Fruit fly (Drosophila melanogaster) whole organism, embryonic: Measurements from ENCODE around the gene MESK4.

Experiments
- Abd-B ChIP-seq: fragments of 200-800 bp; sonication (Bioruptor generic); optimal IDR thresholded peaks from 2 replicates; lab custom pipeline; 2018; ENCODE audit warnings: missing biosample characterization, mild to moderate bottlenecking, missing genetic modification characterization, moderate library complexity
- Adf1 ChIP-seq: fragments of 200-800 bp; sonication (Bioruptor generic); IDR thresholded peaks from 2 replicates; pipeline ENCODE4 v1.3.6; 2022; ENCODE audit warnings: missing biosample characterization, missing genetic modification characterization
- Asciz ChIP-seq: fragments of 200-800 bp; sonication (Bioruptor generic); optimal IDR thresholded peaks from 2 replicates; lab custom pipeline; 2017; ENCODE audit warnings: missing biosample characterization, mild to moderate bottlenecking, missing genetic modification characterization, missing genetic modification reagents
- CG10209 ChIP-seq: fragments of 200-800 bp; sonication (Bioruptor generic); optimal IDR thresholded peaks from 3 replicates; lab custom pipeline; 2017; ENCODE audit warnings: missing biosample characterization, mild to moderate bottlenecking, missing genetic modification characterization, missing genetic modification reagents
- CG1024 ChIP-seq: fragments of 200-800 bp; sonication (Bioruptor generic); IDR thresholded peaks from 2 replicates; pipeline ENCODE4 v1.3.6; 2022; ENCODE audit warnings: missing biosample characterization, missing genetic modification characterization
- CG10979 ChIP-seq: fragments of 200-800 bp; sonication (Bioruptor generic); optimal IDR thresholded peaks from 2 replicates; lab custom pipeline; 2018; ENCODE audit warnings: missing biosample characterization, mild to moderate bottlenecking, missing genetic modification characterization, moderate library complexity
- CG13123 ChIP-seq: fragments of 200-800 bp; sonication (Bioruptor generic); optimal IDR thresholded peaks from 2 replicates; lab custom pipeline; 2016; ENCODE audit warnings: missing biosample characterization, missing genetic modification characterization
- CG13287 ChIP-seq: fragments of 200-800 bp; sonication (Bioruptor generic); IDR thresholded peaks from 2 replicates; pipeline ENCODE4 v1.3.6; 2022; ENCODE audit warnings: missing biosample characterization, missing genetic modification characterization; ENCODE audit not compliant: partially characterized antibody
- CG14441 ChIP-seq: fragments of 200-800 bp; sonication (Bioruptor generic); IDR thresholded peaks from 2 replicates; pipeline ENCODE4 v1.3.6; 2022; ENCODE audit warnings: missing biosample characterization, missing genetic modification characterization
- CG14965 ChIP-seq: fragments of 200-800 bp; sonication (Bioruptor generic); optimal IDR thresholded peaks from 2 replicates; lab custom pipeline; 2016; ENCODE audit warnings: missing biosample characterization, missing genetic modification characterization, borderline replicate concordance
- CG15601 ChIP-seq: fragments of 200-800 bp; sonication (Bioruptor generic); optimal IDR thresholded peaks from 3 replicates; lab custom pipeline; 2019; ENCODE audit warnings: missing biosample characterization, mild to moderate bottlenecking, missing genetic modification characterization, moderate library complexity
- CG16813 ChIP-seq: fragments of 200-800 bp; sonication (Bioruptor generic); IDR thresholded peaks from 3 replicates; pipeline ENCODE4 v1.3.6; 2022; ENCODE audit warnings: missing biosample characterization, missing genetic modification characterization; ENCODE audit not compliant: partially characterized antibody
- CG16863 ChIP-seq: fragments of 200-800 bp; sonication (Bioruptor generic); optimal IDR thresholded peaks from 3 replicates; lab custom pipeline; 2016; ENCODE audit warnings: missing biosample characterization, missing genetic modification characterization
- CG17186 ChIP-seq: fragments of 200-800 bp; sonication (Bioruptor generic); optimal IDR thresholded peaks from 3 replicates; lab custom pipeline; 2017; ENCODE audit warnings: missing biosample characterization, missing genetic modification reagents, missing genetic modification characterization
- CG31365 ChIP-seq: fragments of 200-800 bp; sonication (Bioruptor generic); optimal IDR thresholded peaks from 2 replicates; lab custom pipeline; 2018; ENCODE audit warnings: missing biosample characterization, mild to moderate bottlenecking, missing genetic modification characterization
- CG4282 ChIP-seq: fragments of 200-800 bp; sonication (Bioruptor generic); optimal IDR thresholded peaks from 2 replicates; lab custom pipeline; 2016; ENCODE audit warnings: missing biosample characterization, missing genetic modification characterization
- CG4617 ChIP-seq: fragments of 200-800 bp; sonication (Bioruptor generic); optimal IDR thresholded peaks from 3 replicates; lab custom pipeline; 2016; ENCODE audit warnings: missing biosample characterization, missing genetic modification characterization, borderline replicate concordance
- CG4730 ChIP-seq: fragments of 200-800 bp; sonication (Bioruptor generic); IDR thresholded peaks from 2 replicates; pipeline ENCODE4 v1.3.6; 2022; ENCODE audit warnings: missing biosample characterization, missing genetic modification characterization
- CG6175 ChIP-seq: fragments of 200-800 bp; sonication (Bioruptor generic); IDR thresholded peaks from 3 replicates; pipeline ENCODE4 v1.3.6; 2022; ENCODE audit warnings: missing biosample characterization, missing genetic modification characterization
- CG6689 ChIP-seq: fragments of 200-800 bp; sonication (Bioruptor generic); IDR thresholded peaks from 2 replicates; pipeline ENCODE4 v1.3.6; 2022; ENCODE audit warnings: missing biosample characterization, missing genetic modification characterization
- CG7372 ChIP-seq: fragments of 200-800 bp; sonication (Bioruptor generic); IDR thresholded peaks from 2 replicates; pipeline ENCODE4 v1.3.6; 2022; ENCODE audit warnings: missing biosample characterization, missing genetic modification characterization
- CG7928 ChIP-seq: fragments of 200-800 bp; sonication (Bioruptor generic); optimal IDR thresholded peaks from 2 replicates; lab custom pipeline; 2017; ENCODE audit warnings: missing biosample characterization, mild to moderate bottlenecking, missing genetic modification characterization
- CG8388 ChIP-seq: fragments of 200-800 bp; sonication (Bioruptor generic); optimal IDR thresholded peaks from 2 replicates; lab custom pipeline; 2019; ENCODE audit warnings: missing biosample characterization, mild to moderate bottlenecking, missing genetic modification characterization, moderate library complexity
- CG8478 ChIP-seq: fragments of >200 bp; optimal IDR thresholded peaks from 2 replicates; lab custom pipeline; 2018
- CG9437 ChIP-seq: fragments of 200-800 bp; sonication (Bioruptor generic); optimal IDR thresholded peaks from 2 replicates; lab custom pipeline; 2018; ENCODE audit warnings: missing biosample characterization, mild to moderate bottlenecking, missing genetic modification characterization
- Camta ChIP-seq: fragments of 200-800 bp; sonication (Bioruptor generic); optimal IDR thresholded peaks from 2 replicates; lab custom pipeline; 2016; ENCODE audit warnings: missing biosample characterization, missing genetic modification characterization
- Med ChIP-seq: fragments of 200-800 bp; sonication (Bioruptor generic); peaks from one replicate; lab custom pipeline; 2016; ENCODE audit warnings: missing biosample characterization, missing genetic modification characterization, mild to moderate bottlenecking, inconsistent platforms, moderate library complexity
- Pdp1 ChIP-seq, 2 experiments: fragments of 200-800 bp; sonication (Bioruptor generic); optimal IDR thresholded peaks; 3 replicates each; lab custom pipeline; 2016; ENCODE audit warnings: missing biosample characterization in 2 of 2, missing genetic modification characterization in 2 of 2, mild to moderate bottlenecking in 1 of 2, moderate library complexity in 1 of 2
- Scr ChIP-seq: fragments of 200-800 bp; sonication (Bioruptor generic); IDR thresholded peaks from 2 replicates; pipeline ENCODE4 v1.3.6; 2022; ENCODE audit warnings: missing biosample characterization, missing genetic modification characterization; ENCODE audit not compliant: partially characterized antibody
- Spps ChIP-seq: fragments of 200-800 bp; sonication (Bioruptor generic); optimal IDR thresholded peaks from 2 replicates; lab custom pipeline; 2018; ENCODE audit warnings: missing biosample characterization, mild to moderate bottlenecking, missing genetic modification characterization
- Vsx1 ChIP-seq: fragments of 200-800 bp; sonication (Bioruptor generic); optimal IDR thresholded peaks from 2 replicates; lab custom pipeline; 2017; ENCODE audit warnings: missing biosample characterization, mild to moderate bottlenecking, missing genetic modification characterization, missing genetic modification reagents
- al ChIP-seq: fragments of 200-800 bp; sonication (Bioruptor generic); IDR thresholded peaks from 2 replicates; pipeline ENCODE4 v1.3.6; 2022; ENCODE audit warnings: missing biosample characterization, missing genetic modification characterization
- ash1 ChIP-seq: fragments of 200-800 bp; sonication (Bioruptor generic); optimal IDR thresholded peaks from 2 replicates; lab custom pipeline; 2018; ENCODE audit warnings: missing biosample characterization, mild to moderate bottlenecking, missing genetic modification characterization
- bbx ChIP-seq: fragments of 200-800 bp; sonication (Bioruptor generic); IDR thresholded peaks from 2 replicates; pipeline ENCODE4 v1.3.6; 2022; ENCODE audit warnings: missing biosample characterization, missing genetic modification characterization; ENCODE audit not compliant: partially characterized antibody
- bcd ChIP-seq: fragments of 200-800 bp; sonication (Bioruptor generic); optimal IDR thresholded peaks from 2 replicates; lab custom pipeline; 2017; ENCODE audit warnings: missing biosample characterization, mild to moderate bottlenecking, missing genetic modification characterization
- bowl ChIP-seq: fragments of 200-800 bp; sonication (Bioruptor generic); IDR thresholded peaks from 2 replicates; pipeline ENCODE4 v1.3.6; 2022; ENCODE audit warnings: missing biosample characterization, missing genetic modification characterization
- crol ChIP-seq: fragments of 200-800 bp; sonication (Bioruptor generic); IDR thresholded peaks from 2 replicates; pipeline ENCODE4 v1.3.6; 2022; ENCODE audit warnings: missing biosample characterization, missing genetic modification characterization
- dati ChIP-seq: fragments of 200-800 bp; sonication (Bioruptor generic); IDR thresholded peaks from 2 replicates; pipeline ENCODE4 v1.3.6; 2022; ENCODE audit warnings: missing biosample characterization, missing genetic modification characterization
- eyg ChIP-seq: fragments of 200-800 bp; sonication (Bioruptor generic); optimal IDR thresholded peaks from 3 replicates; lab custom pipeline; 2016; ENCODE audit warnings: missing biosample characterization, missing genetic modification characterization
- gcm ChIP-seq: fragments of 200-800 bp; sonication (Bioruptor generic); optimal IDR thresholded peaks from 2 replicates; lab custom pipeline; 2019; ENCODE audit warnings: missing biosample characterization, mild to moderate bottlenecking, missing genetic modification characterization, moderate library complexity
- gsb ChIP-seq: fragments of 200-800 bp; sonication (Bioruptor generic); IDR thresholded peaks from 2 replicates; pipeline ENCODE4 v1.3.6; 2022; ENCODE audit warnings: missing biosample characterization, missing genetic modification characterization
- kni ChIP-seq: fragments of 200-800 bp; sonication (Bioruptor generic); optimal IDR thresholded peaks from 3 replicates; lab custom pipeline; 2017; ENCODE audit warnings: mild to moderate bottlenecking, missing biosample characterization, missing genetic modification reagents, missing genetic modification characterization
- lilli ChIP-seq: fragments of 200-800 bp; sonication (Bioruptor generic); optimal IDR thresholded peaks from 3 replicates; lab custom pipeline; 2016; ENCODE audit warnings: missing biosample characterization, missing genetic modification characterization
- mam ChIP-seq: fragments of 200-800 bp; sonication (Bioruptor generic); optimal IDR thresholded peaks from 3 replicates; lab custom pipeline; 2016; ENCODE audit warnings: missing biosample characterization, missing genetic modification characterization
- otp ChIP-seq: fragments of 200-800 bp; sonication (Bioruptor generic); IDR thresholded peaks from 3 replicates; pipeline ENCODE4, ENCODE4 v1.3.6; 2022; ENCODE audit warnings: missing biosample characterization, missing genetic modification characterization
- sens-2 ChIP-seq: fragments of 200-800 bp; sonication (Bioruptor generic); IDR thresholded peaks from 2 replicates; pipeline ENCODE4 v1.3.6; 2022; ENCODE audit warnings: missing biosample characterization, missing genetic modification characterization
- usp ChIP-seq: fragments of >200 bp; optimal IDR thresholded peaks from 2 replicates; lab custom pipeline; 2017; ENCODE audit warnings: missing biosample characterization, missing genetic modification characterization

Gene MESK4

dm6 chr3R:16969361-16970355 lies 19.0 kb upstream of the MESK4 start:
- no peak for TF ChIP-seq CG13287 (GFP tag; lab: Robert Waterston, UW)
- no peak for TF ChIP-seq Scr (GFP tag; lab: Robert Waterston, UW)
- TF ChIP-seq CG16813 (GFP tag; lab: Robert Waterston, UW): 0 out of 3 replicates have a peak, but pooled peaks have one; percentile 22
- TF ChIP-seq CG15601: peak; percentile 74
- TF ChIP-seq CG10979: peak; percentile 74
- TF ChIP-seq ash1 (GFP tag; lab: Kevin White, UChicago): no peak
- peak; percentile 10 for TF ChIP-seq Camta (GFP tag; lab: Kevin White, UChicago)
- peak; percentile 99 for TF ChIP-seq gcm
- TF ChIP-seq CG4617 (GFP tag; lab: Kevin White, UChicago): peak; percentile 10
- peak; percentile 50 for TF ChIP-seq Asciz (GFP tag; lab: Kevin White, UChicago)
- no peak for TF ChIP-seq CG1024
- TF ChIP-seq mam (GFP tag; lab: Kevin White, UChicago): peak; percentile 34
- TF ChIP-seq CG8478 (lab: Kevin White, UChicago): no peak
- peak in 1 of 2 experiments; percentile 25 for TF ChIP-seq Pdp1 (GFP tag; optimal IDR thresholded peaks at IDR 0.05; lab: Kevin White, UChicago)
- TF ChIP-seq lilli (GFP tag; lab: Kevin White, UChicago): peak; percentile 67
- peak; percentile 13 for TF ChIP-seq CG31365 (tag; lab: Kevin White, UChicago)
- peak; percentile 74 for TF ChIP-seq Abd-B (GFP tag; lab: Kevin White, UChicago)
- TF ChIP-seq bbx (GFP tag; lab: Robert Waterston, UW): no peak
- TF ChIP-seq otp (GFP tag; lab: Robert Waterston, UW): 0 out of 3 replicates have a peak, but pooled peaks have one; percentile 14
- TF ChIP-seq Med (GFP tag; lab: Kevin White, UChicago): peak; percentile 78
- no peak for TF ChIP-seq bowl
- TF ChIP-seq CG6175 (GFP tag; lab: Robert Waterston, UW): peak; percentile 55; the same call in 1 of the 3 replicates
- peak; percentile 23 for TF ChIP-seq Spps (tag; lab: Kevin White, UChicago)
- peak; percentile 49; the same call in 1 of the 2 replicates for TF ChIP-seq al
- TF ChIP-seq CG6689 (GFP tag; lab: Robert Waterston, UW): peak; percentile 44
- TF ChIP-seq CG14965 (GFP tag; lab: Kevin White, UChicago): no peak
- TF ChIP-seq CG9437 (GFP tag; lab: Kevin White, UChicago): peak; percentile 8
- peak; percentile 59 for TF ChIP-seq CG10209
- peak; percentile 68 for TF ChIP-seq CG8388 (GFP tag; lab: Kevin White, UChicago)
- peak; percentile 20; the same call in 1 of the 2 replicates for TF ChIP-seq Adf1 (GFP tag; lab: Robert Waterston, UW)
- no peak for TF ChIP-seq CG17186
- TF ChIP-seq gsb (GFP tag; lab: Robert Waterston, UW): peak; percentile 44; the same call in 1 of the 2 replicates
- TF ChIP-seq bcd: peak; percentile 67
- no peak for TF ChIP-seq dati (GFP tag; lab: Robert Waterston, UW)
- TF ChIP-seq CG7372 (GFP tag; lab: Robert Waterston, UW): peak; percentile 50; the same call in 1 of the 2 replicates
- TF ChIP-seq crol (GFP tag; lab: Robert Waterston, UW): peak; percentile 48; the same call in 1 of the 2 replicates
- no peak for TF ChIP-seq usp (GFP tag; lab: Kevin White, UChicago)
- 0 out of 2 replicates have a peak, but pooled peaks have one; percentile 25 for TF ChIP-seq CG4730 (GFP tag; lab: Robert Waterston, UW)
- no peak for TF ChIP-seq eyg (GFP tag; lab: Kevin White, UChicago)
- TF ChIP-seq kni (GFP tag; lab: Kevin White, UChicago): peak; percentile 65
- TF ChIP-seq CG16863 (GFP tag; lab: Kevin White, UChicago): peak; percentile 23
- peak; percentile 57 for TF ChIP-seq CG14441 (GFP tag; lab: Robert Waterston, UW)
- TF ChIP-seq CG13123 (GFP tag; lab: Kevin White, UChicago): no peak
- peak; percentile 90 for TF ChIP-seq Vsx1
- no peak for TF ChIP-seq CG4282
- TF ChIP-seq CG7928 (GFP tag; lab: Kevin White, UChicago): no peak
- 0 out of 2 replicates have a peak, but pooled peaks have one; percentile 17 for TF ChIP-seq sens-2 (GFP tag; lab: Robert Waterston, UW)
